Worm (Caenorhabditis elegans) whole organism, young adult: ENCODE results near the gene pals-17.
A peak's percentile ranks its signal among the peaks of the same experiment; 100 is the strongest.

ENCODE experiments used
- B0261.1 ChIP-seq: sonication (generic microtip); optimal IDR thresholded peaks from 2 replicates; lab custom pipeline; 2016; ENCODE audit warnings: mild to moderate bottlenecking, missing genetic modification characterization, moderate library complexity, missing compliant biosample characterization
- F33H1.4 ChIP-seq: fragments of 200-800 bp; sonication (Bioruptor generic); IDR thresholded peaks from 2 replicates; pipeline ENCODE4 v1.3.6; 2022; ENCODE audit warnings: missing genetic modification reagents, missing genetic modification characterization, missing compliant biosample characterization
- F37B4.10 ChIP-seq: fragments of 200-800 bp; sonication (Bioruptor generic); IDR thresholded peaks from 2 replicates; pipeline ENCODE4 v1.3.6; 2022; ENCODE audit warnings: missing genetic modification characterization, missing compliant biosample characterization
- F57C9.4 ChIP-seq: sonication (generic microtip); optimal IDR thresholded peaks from 2 replicates; lab custom pipeline; 2017; ENCODE audit warnings: mild to moderate bottlenecking, missing genetic modification characterization, missing compliant biosample characterization
- T07F8.4 ChIP-seq: sonication (generic microtip); optimal IDR thresholded peaks from 2 replicates; lab custom pipeline; 2016; ENCODE audit warnings: mild to moderate bottlenecking, missing genetic modification characterization, moderate library complexity, missing compliant biosample characterization
- Y53G8AR.9 ChIP-seq: fragments of 200-800 bp; sonication (Bioruptor generic); conservative IDR thresholded peaks from 2 replicates; pipeline ENCODE4 v1.3.6; 2022; ENCODE audit warnings: missing genetic modification reagents, missing genetic modification characterization, missing compliant biosample characterization
- Y79H2A.3 ChIP-seq: fragments of 200-800 bp; sonication (Bioruptor generic); conservative IDR thresholded peaks from 2 replicates; pipeline ENCODE4 v1.3.6; 2022; ENCODE audit warnings: missing genetic modification reagents, missing genetic modification characterization, missing compliant biosample characterization
- ZK185.1 ChIP-seq: sonication (generic microtip); optimal IDR thresholded peaks from 2 replicates; lab custom pipeline; 2016; ENCODE audit warnings: mild to moderate bottlenecking, missing genetic modification characterization, missing compliant biosample characterization; ENCODE audit not compliant: poor library complexity, severe bottlenecking
- athp-1 ChIP-seq: sonication (generic microtip); optimal IDR thresholded peaks from 2 replicates; lab custom pipeline; 2017; ENCODE audit warnings: mild to moderate bottlenecking, missing genetic modification characterization, missing compliant biosample characterization
- attf-6 ChIP-seq: fragments of 200-800 bp; sonication (Bioruptor generic); IDR thresholded peaks from 2 replicates; pipeline ENCODE4 v1.3.6; 2022; ENCODE audit warnings: missing genetic modification reagents, missing genetic modification characterization, missing compliant biosample characterization
- cebp-2 ChIP-seq: fragments of 200-800 bp; sonication (Bioruptor generic); IDR thresholded peaks from 2 replicates; pipeline ENCODE4 v1.3.6; 2022; ENCODE audit warnings: missing genetic modification characterization, missing compliant biosample characterization
- ceh-58 ChIP-seq: fragments of 200-800 bp; sonication (Bioruptor generic); IDR thresholded peaks from 2 replicates; pipeline ENCODE4 v1.3.6; 2022; ENCODE audit warnings: missing genetic modification characterization, missing compliant biosample characterization
- ceh-91 ChIP-seq: fragments of 200-800 bp; sonication (Bioruptor generic); IDR thresholded peaks from 2 replicates; pipeline ENCODE4 v1.3.6; 2022; ENCODE audit warnings: missing genetic modification reagents, missing genetic modification characterization, missing compliant biosample characterization
- chd-7 ChIP-seq: sonication (generic microtip); optimal IDR thresholded peaks from 2 replicates; lab custom pipeline; 2016; ENCODE audit warnings: mild to moderate bottlenecking, missing genetic modification characterization, moderate library complexity, missing compliant biosample characterization
- dox-1 ChIP-seq: fragments of 200-800 bp; sonication (Bioruptor generic); IDR thresholded peaks from 2 replicates; pipeline ENCODE4 v1.3.6; 2022; ENCODE audit warnings: missing genetic modification reagents, missing genetic modification characterization, missing compliant biosample characterization
- egl-44 ChIP-seq: fragments of 200-800 bp; sonication (Bioruptor generic); IDR thresholded peaks from 2 replicates; pipeline ENCODE4 v1.3.6; 2022; ENCODE audit warnings: missing genetic modification reagents, missing genetic modification characterization, missing compliant biosample characterization
- fkh-3 ChIP-seq: sonication (generic microtip); optimal IDR thresholded peaks from 2 replicates; lab custom pipeline; 2016; ENCODE audit warnings: mild to moderate bottlenecking, missing genetic modification characterization, missing compliant biosample characterization
- hlh-12 ChIP-seq: sonication (generic microtip); optimal IDR thresholded peaks from 2 replicates; lab custom pipeline; 2016; ENCODE audit warnings: missing genetic modification characterization, missing compliant biosample characterization
- hmg-20 ChIP-seq: fragments of 200-800 bp; sonication (Bioruptor generic); IDR thresholded peaks from 2 replicates; pipeline ENCODE4 v1.3.6; 2022; ENCODE audit warnings: missing genetic modification reagents, missing genetic modification characterization, missing compliant biosample characterization
- lag-1 ChIP-seq: fragments of 200-800 bp; sonication (Bioruptor generic); IDR thresholded peaks from 2 replicates; pipeline ENCODE4 v1.3.6; 2022; ENCODE audit warnings: missing genetic modification reagents, missing genetic modification characterization, missing compliant biosample characterization
- let-526 ChIP-seq: fragments of 200-800 bp; sonication (Bioruptor generic); IDR thresholded peaks from 2 replicates; pipeline ENCODE4 v1.3.6; 2022; ENCODE audit warnings: missing genetic modification reagents, missing genetic modification characterization, missing compliant biosample characterization
- lin-26 ChIP-seq: fragments of 200-800 bp; sonication (Bioruptor generic); IDR thresholded peaks from 2 replicates; pipeline ENCODE4 v1.3.6; 2022; ENCODE audit warnings: missing genetic modification reagents, missing genetic modification characterization, missing compliant biosample characterization
- lin-40 ChIP-seq: sonication (generic microtip); optimal IDR thresholded peaks from 2 replicates; lab custom pipeline; 2016; ENCODE audit warnings: missing genetic modification characterization, mild to moderate bottlenecking, missing compliant biosample characterization, missing genotype, missing genetic modification reagents
- lsy-27 ChIP-seq: sonication (generic microtip); optimal IDR thresholded peaks from 2 replicates; lab custom pipeline; 2017; ENCODE audit warnings: missing genetic modification characterization, mild to moderate bottlenecking, missing compliant biosample characterization, antibody characterized with exemption, missing genotype, borderline replicate concordance; ENCODE audit not compliant: insufficient read depth
- madf-10 ChIP-seq: sonication (generic microtip); optimal IDR thresholded peaks from 2 replicates; lab custom pipeline; 2016; ENCODE audit warnings: mild to moderate bottlenecking, missing genetic modification characterization, missing compliant biosample characterization
- mcd-1 ChIP-seq: fragments of 200-800 bp; sonication (Bioruptor generic); IDR thresholded peaks from 2 replicates; pipeline ENCODE4 v1.3.6; 2022; ENCODE audit warnings: missing genetic modification reagents, missing genetic modification characterization, missing compliant biosample characterization
- nfyb-1 ChIP-seq: fragments of 200-800 bp; sonication (Bioruptor generic); IDR thresholded peaks from 2 replicates; pipeline ENCODE4 v1.3.6; 2022; ENCODE audit warnings: missing genetic modification reagents, missing genetic modification characterization, missing compliant biosample characterization
- nhr-120 ChIP-seq: fragments of 200-800 bp; sonication (Bioruptor generic); IDR thresholded peaks from 2 replicates; pipeline ENCODE4 v1.3.6; 2022; ENCODE audit warnings: missing genetic modification characterization, missing compliant biosample characterization
- rcor-1 ChIP-seq: fragments of 200-800 bp; sonication (Bioruptor generic); IDR thresholded peaks from 2 replicates; pipeline ENCODE4 v1.3.6; 2022; ENCODE audit warnings: missing genetic modification reagents, missing genetic modification characterization, missing compliant biosample characterization
- rpc-1 ChIP-seq, 2 experiments: fragments of 150-350 bp in 1 of 2; sonication (generic microtip) in 1 of 2; optimal IDR thresholded peaks; 2 replicates each; lab custom pipeline; 2014 to 2018; ENCODE audit warnings: missing biosample characterization in 1 of 2, missing genetic modification characterization in 1 of 2, missing genetic modification reagents in 1 of 2, missing genotype in 1 of 2
- snpc-1.3 ChIP-seq: sonication (generic microtip); optimal IDR thresholded peaks from 2 replicates; lab custom pipeline; 2017; ENCODE audit warnings: missing genetic modification characterization, mild to moderate bottlenecking, missing compliant biosample characterization, antibody characterized with exemption, moderate library complexity, missing genotype, missing genetic modification reagents; ENCODE audit not compliant: insufficient read depth
- somi-1 ChIP-seq: fragments of 200-800 bp; sonication (Bioruptor generic); optimal IDR thresholded peaks from 2 replicates; lab custom pipeline; 2018; ENCODE audit warnings: mild to moderate bottlenecking, missing genetic modification characterization, missing compliant biosample characterization
- sptf-2 ChIP-seq: fragments of 200-800 bp; sonication (Bioruptor generic); optimal IDR thresholded peaks from 2 replicates; lab custom pipeline; 2018; ENCODE audit warnings: mild to moderate bottlenecking, missing genetic modification characterization, missing compliant biosample characterization
- tbx-9 ChIP-seq: sonication (generic microtip); optimal IDR thresholded peaks from 2 replicates; lab custom pipeline; 2016; ENCODE audit warnings: borderline replicate concordance, missing genetic modification characterization, inconsistent platforms, missing compliant biosample characterization
- zfh-2 ChIP-seq: fragments of 200-800 bp; sonication (Bioruptor generic); conservative IDR thresholded peaks from 2 replicates; pipeline ENCODE4 v1.3.6; 2022; ENCODE audit warnings: missing genetic modification reagents, missing genetic modification characterization, missing compliant biosample characterization
- ztf-18 ChIP-seq: sonication (generic microtip); optimal IDR thresholded peaks from 2 replicates; lab custom pipeline; 2016; ENCODE audit warnings: missing genotype, mild to moderate bottlenecking, missing genetic modification characterization, missing compliant biosample characterization
- ztf-25 ChIP-seq: fragments of 200-800 bp; sonication (Bioruptor generic); IDR thresholded peaks from 2 replicates; pipeline ENCODE4 v1.3.6; 2022; ENCODE audit warnings: missing genetic modification reagents, missing genetic modification characterization, missing compliant biosample characterization
- ztf-6 ChIP-seq: fragments of 200-800 bp; sonication (Bioruptor generic); IDR thresholded peaks from 2 replicates; pipeline ENCODE4 v1.3.6; 2022; ENCODE audit warnings: missing genetic modification reagents, missing genetic modification characterization, missing compliant biosample characterization

Gene pals-17

DNA sequence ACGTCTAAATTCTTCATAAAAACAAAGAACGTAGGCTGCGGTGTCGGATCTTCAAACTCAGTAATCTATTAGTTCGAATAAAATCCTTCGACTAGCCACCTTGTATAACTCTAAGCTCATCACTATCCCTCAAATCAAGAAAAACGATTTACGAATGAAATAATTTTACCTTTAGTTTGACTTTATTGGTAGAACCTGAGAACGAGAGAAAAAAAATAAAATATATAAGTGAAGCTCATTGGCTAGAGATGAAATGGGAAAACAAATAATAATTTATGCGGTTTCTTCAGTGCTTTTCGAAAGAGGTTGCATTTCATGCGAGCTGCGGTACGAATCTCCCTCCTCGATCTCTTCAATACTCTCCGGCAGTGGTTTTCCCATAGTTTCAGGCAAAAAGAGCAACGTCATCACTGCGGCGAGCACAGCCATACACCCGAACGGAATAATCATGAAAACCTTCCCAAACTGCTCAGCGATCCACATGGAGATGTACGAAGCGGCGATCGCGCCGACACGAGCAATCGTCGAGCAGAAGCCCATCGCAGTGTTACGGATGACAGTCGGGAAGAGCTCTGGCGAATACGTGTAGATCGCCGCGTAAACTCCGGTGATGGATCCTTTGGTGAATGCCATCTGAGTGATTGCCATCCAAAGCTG, 28.2 kb upstream of the pals-17 start (continued):
- TF ChIP-seq Y79H2A.3 (GFP tag; lab: Robert Waterston, UW) (peak; percentile 90), ZK185.1 (tag; lab: Kevin White, UChicago) (peak; percentile 89), fkh-3 (tag; lab: Kevin White, UChicago) (peak; percentile 89), lsy-27 (tag; lab: Kevin White, UChicago) (no peak), dox-1 (GFP tag; lab: Robert Waterston, UW) (peak; percentile 51), F37B4.10 (GFP tag; lab: Robert Waterston, UW) (0 out of 2 replicates have a peak, but pooled peaks have one; percentile 42), attf-6 (GFP tag; lab: Robert Waterston, UW) (peak; percentile 82), somi-1 (peak; percentile 44), B0261.1 (tag; lab: Kevin White, UChicago) (peak; percentile 36), let-526 (GFP tag; lab: Robert Waterston, UW) (no peak), ztf-6 (GFP tag; lab: Robert Waterston, UW) (no peak), nfyb-1 (GFP tag; lab: Robert Waterston, UW) (peak; percentile 90), lin-40 (tag; lab: Kevin White, UChicago) (peak; percentile 79), ceh-58 (GFP tag; lab: Robert Waterston, UW) (no peak), mcd-1 (GFP tag; lab: Robert Waterston, UW) (peak; percentile 77), tbx-9 (tag; lab: Kevin White, UChicago) (no peak), chd-7 (tag; lab: Kevin White, UChicago) (peak; percentile 93), T07F8.4 (no peak), lin-26 (GFP tag; lab: Robert Waterston, UW) (peak; percentile 87), snpc-1.3 (tag; lab: Kevin White, UChicago) (peak; percentile 86), ztf-25 (no peak), hlh-12 (tag; lab: Kevin White, UChicago) (no peak), rpc-1 (optimal IDR thresholded peaks at IDR 0.05; lab: Kevin White, UChicago) (no peak), rpc-1 (tag; optimal IDR thresholded peaks at IDR 0.05; lab: Kevin White, UChicago) (peak; percentile 11), lag-1 (GFP tag; lab: Robert Waterston, UW) (no peak), egl-44 (peak; percentile 47; the same call in 1 of the 2 replicates), athp-1 (tag; lab: Kevin White, UChicago) (peak; percentile 96), F33H1.4 (GFP tag; lab: Robert Waterston, UW) (peak; percentile 57; the same call in 1 of the 2 replicates), cebp-2 (GFP tag; lab: Robert Waterston, UW) (peak; percentile 82; the same call in 1 of the 2 replicates), rcor-1 (GFP tag; lab: Robert Waterston, UW) (peak; percentile 85), zfh-2 (GFP tag; lab: Robert Waterston, UW) (peak; percentile 59), ceh-91 (GFP tag; lab: Robert Waterston, UW) (no peak), madf-10 (peak; percentile 90), nhr-120 (GFP tag; lab: Robert Waterston, UW) (peak; percentile 72; the same call in 1 of the 2 replicates), sptf-2 (peak; percentile 81), hmg-20 (GFP tag; lab: Robert Waterston, UW) (peak; percentile 84), ztf-18 (peak; percentile 57), F57C9.4 (tag; lab: Kevin White, UChicago) (no peak), Y53G8AR.9 (GFP tag; lab: Robert Waterston, UW) (peak; percentile 98)
